Fruit fly (Drosophila melanogaster) whole organism, wandering third instar larva: ENCODE measurements around the gene CG5107.

Experiments used
- CG32264 ChIP-seq: fragments of 200-800 bp; sonication (Bioruptor generic); optimal IDR thresholded peaks from 2 replicates; lab custom pipeline; 2016; ENCODE audit warnings: missing biosample characterization, missing genetic modification characterization
- CG9705 ChIP-seq: fragments of 200-800 bp; sonication (Bioruptor generic); optimal IDR thresholded peaks from 2 replicates; lab custom pipeline; 2018; ENCODE audit warnings: missing biosample characterization, mild to moderate bottlenecking, missing genetic modification characterization
- CrebA ChIP-seq: fragments of 200-800 bp; sonication (Bioruptor generic); optimal IDR thresholded peaks from 2 replicates; lab custom pipeline; 2016; ENCODE audit warnings: missing biosample characterization, mild to moderate bottlenecking, missing genetic modification characterization, borderline replicate concordance
- Dfd ChIP-seq: fragments of >200 bp; optimal IDR thresholded peaks from 2 replicates; lab custom pipeline; 2017; ENCODE audit warnings: missing biosample characterization, missing genetic modification characterization
- Dif ChIP-seq: fragments of 200-275, 200-300 bp; sonication (Bioruptor generic); optimal IDR thresholded peaks from 2 replicates; lab custom pipeline; 2018; ENCODE audit warnings: missing biosample characterization, missing genetic modification characterization; ENCODE audit not compliant: partially characterized antibody
- GATAd ChIP-seq: sonication (Bioruptor generic); optimal IDR thresholded peaks from 2 replicates; lab custom pipeline; 2016; ENCODE audit warnings: missing biosample characterization, missing genetic modification characterization
- HLH106 ChIP-seq: fragments of 200-800 bp; optimal IDR thresholded peaks from 3 replicates; lab custom pipeline; 2019; ENCODE audit warnings: missing biosample characterization, mild to moderate bottlenecking, missing genetic modification characterization, moderate library complexity
- Hnf4 ChIP-seq: fragments of 200-800 bp; sonication (Bioruptor generic); optimal IDR thresholded peaks from 2 replicates; lab custom pipeline; 2016; ENCODE audit warnings: missing biosample characterization, mild to moderate bottlenecking, missing genetic modification characterization
- Hr78 ChIP-seq: fragments of >200 bp; optimal IDR thresholded peaks from 2 replicates; lab custom pipeline; 2017; ENCODE audit warnings: missing biosample characterization, missing genetic modification characterization
- Hr83 ChIP-seq: fragments of 200-300 bp; sonication (Bioruptor generic); optimal IDR thresholded peaks from 2 replicates; lab custom pipeline; 2016; ENCODE audit warnings: missing biosample characterization, mild to moderate bottlenecking, missing genetic modification characterization, moderate library complexity; ENCODE audit not compliant: poor library complexity, severe bottlenecking
- Jra ChIP-seq: sonication (Bioruptor generic); optimal IDR thresholded peaks from 2 replicates; lab custom pipeline; 2016; ENCODE audit warnings: missing biosample characterization, missing genetic modification characterization
- Mio ChIP-seq: sonication (Bioruptor generic); optimal IDR thresholded peaks from 2 replicates; lab custom pipeline; 2016; ENCODE audit warnings: missing biosample characterization, missing genetic modification characterization
- Myc ChIP-seq: fragments of >200 bp; optimal IDR thresholded peaks from 2 replicates; lab custom pipeline; 2017
- N ChIP-seq: fragments of >200 bp; optimal IDR thresholded peaks from 2 replicates; lab custom pipeline; 2018; ENCODE audit warnings: missing biosample characterization, missing external identifiers, missing genetic modification characterization
- OdsH ChIP-seq: fragments of 200-800 bp; sonication (Bioruptor generic); optimal IDR thresholded peaks from 2 replicates; lab custom pipeline; 2016; ENCODE audit warnings: missing biosample characterization, mild to moderate bottlenecking, missing genetic modification characterization
- Rel ChIP-seq, 2 experiments: fragments of 200-800 bp; sonication (Bioruptor generic) in 1 of 2; optimal IDR thresholded peaks; 2 replicates in 1 of 2; 3 replicates in 1 of 2; lab custom pipeline; 2016 to 2019; ENCODE audit warnings: mild to moderate bottlenecking in 2 of 2, missing biosample characterization in 2 of 2, missing genetic modification characterization in 2 of 2, moderate library complexity in 1 of 2
- Sp1 ChIP-seq: fragments of 200-800 bp; sonication (Bioruptor generic); optimal IDR thresholded peaks from 3 replicates; lab custom pipeline; 2019; ENCODE audit warnings: missing biosample characterization, mild to moderate bottlenecking, missing genetic modification characterization, moderate library complexity
- Vsx2 ChIP-seq: fragments of 200-300, 225-300 bp; sonication (Bioruptor generic); optimal IDR thresholded peaks from 2 replicates; lab custom pipeline; 2018; ENCODE audit warnings: missing biosample characterization, missing genetic modification characterization; ENCODE audit not compliant: partially characterized antibody
- br ChIP-seq: fragments of 200-800 bp; sonication (Bioruptor generic); optimal IDR thresholded peaks from 2 replicates; lab custom pipeline; 2016; ENCODE audit warnings: missing biosample characterization, missing genetic modification characterization
- brk ChIP-seq: fragments of 200-800 bp; sonication (Bioruptor generic); optimal IDR thresholded peaks from 2 replicates; lab custom pipeline; 2016; ENCODE audit warnings: missing biosample characterization, mild to moderate bottlenecking, missing genetic modification characterization
- dl ChIP-seq, 2 experiments: fragments of 175-275, 200-275 bp in 1 of 2; fragments of 200-275 bp in 1 of 2; sonication (Bioruptor generic); optimal IDR thresholded peaks; lab custom pipeline; 2018; ENCODE audit warnings: mild to moderate bottlenecking in 2 of 2, missing biosample characterization in 2 of 2, missing genetic modification characterization in 2 of 2, moderate library complexity in 2 of 2; ENCODE audit not compliant: partially characterized antibody in 2 of 2, insufficient read depth in 1 of 2
- dsf ChIP-seq: sonication (Bioruptor generic); optimal IDR thresholded peaks from 2 replicates; lab custom pipeline; 2016; ENCODE audit warnings: missing biosample characterization, missing genetic modification characterization, borderline replicate concordance
- ey ChIP-seq: fragments of 200-800 bp; sonication (Bioruptor generic); optimal IDR thresholded peaks from 2 replicates; lab custom pipeline; 2016; ENCODE audit warnings: missing biosample characterization, missing genetic modification characterization
- foxo ChIP-seq, 2 experiments: fragments of 200-800 bp; sonication (Bioruptor generic); optimal IDR thresholded peaks; 2 replicates in 1 of 2; 3 replicates in 1 of 2; lab custom pipeline; 2016 to 2017; ENCODE audit warnings: missing biosample characterization in 2 of 2, missing genetic modification characterization in 2 of 2
- fru ChIP-seq: fragments of 200-800 bp; sonication (Bioruptor generic); optimal IDR thresholded peaks from 3 replicates; lab custom pipeline; 2016; ENCODE audit warnings: missing biosample characterization, mild to moderate bottlenecking, missing genetic modification characterization
- h ChIP-seq: fragments of 200-800 bp; sonication (Bioruptor generic); optimal IDR thresholded peaks from 3 replicates; lab custom pipeline; 2016; ENCODE audit warnings: missing biosample characterization, mild to moderate bottlenecking, missing genetic modification characterization
- jim ChIP-seq: fragments of 175-275, 200-325 bp; sonication (Bioruptor generic); optimal IDR thresholded peaks from 2 replicates; lab custom pipeline; 2016; ENCODE audit warnings: missing biosample characterization, mild to moderate bottlenecking, missing genetic modification characterization
- lola ChIP-seq: fragments of >200 bp; optimal IDR thresholded peaks from 2 replicates; lab custom pipeline; 2017; ENCODE audit warnings: missing biosample characterization, missing genetic modification characterization
- pan ChIP-seq: fragments of >200 bp; optimal IDR thresholded peaks from 2 replicates; lab custom pipeline; 2017
- psq ChIP-seq: fragments of 200-800 bp; sonication (Bioruptor generic); optimal IDR thresholded peaks from 3 replicates; lab custom pipeline; 2017; ENCODE audit warnings: missing biosample characterization, mild to moderate bottlenecking, missing genetic modification characterization, moderate library complexity
- rgr ChIP-seq: fragments of 200-800 bp; sonication (Bioruptor generic); optimal IDR thresholded peaks from 3 replicates; lab custom pipeline; 2016; ENCODE audit warnings: missing biosample characterization, mild to moderate bottlenecking, missing genetic modification characterization
- sage ChIP-seq: fragments of 200-800 bp; sonication (Bioruptor generic); optimal IDR thresholded peaks from 2 replicates; lab custom pipeline; 2016; ENCODE audit warnings: missing biosample characterization, mild to moderate bottlenecking, missing genetic modification characterization
- sv ChIP-seq: fragments of 200-800 bp; sonication (Bioruptor generic); optimal IDR thresholded peaks from 3 replicates; lab custom pipeline; 2016; ENCODE audit warnings: missing biosample characterization, missing genetic modification characterization
- tai ChIP-seq: sonication (Bioruptor generic); optimal IDR thresholded peaks from 2 replicates; lab custom pipeline; 2016; ENCODE audit warnings: missing biosample characterization, missing genetic modification characterization
- usp ChIP-seq: fragments of >200 bp; optimal IDR thresholded peaks from 2 replicates; lab custom pipeline; 2017; ENCODE audit warnings: missing biosample characterization, missing genetic modification characterization
- woc ChIP-seq: sonication (Bioruptor generic); optimal IDR thresholded peaks from 2 replicates; lab custom pipeline; 2016; ENCODE audit warnings: missing biosample characterization, mild to moderate bottlenecking, missing genetic modification characterization

CG5107 gene

DNA sequence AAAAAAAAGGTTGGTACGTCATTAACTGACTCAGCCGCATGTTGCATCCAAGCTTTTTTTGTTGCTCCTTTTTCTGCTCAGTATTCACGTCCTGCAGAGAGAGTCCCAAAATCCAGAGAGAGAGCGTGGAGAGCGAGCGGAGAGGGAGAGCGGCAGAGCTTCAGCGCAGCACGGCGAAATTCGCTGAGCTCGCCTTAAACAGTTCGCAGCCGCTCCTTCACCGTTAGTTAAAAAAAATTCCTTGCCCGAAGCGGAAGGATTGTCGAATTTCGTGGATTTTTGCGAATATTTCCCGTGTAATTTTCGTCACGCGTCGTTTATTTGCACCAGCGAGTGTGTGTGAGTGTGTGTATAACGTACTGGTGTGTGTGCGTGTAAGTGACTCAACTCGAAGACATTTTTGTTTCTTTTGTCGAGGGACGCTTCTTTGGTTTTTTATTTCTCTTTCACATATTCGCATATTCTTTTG lies 13.1 kb downstream of the CG5107 start:
- TF ChIP-seq dl (GFP tag; optimal IDR thresholded peaks at IDR 0.05; lab: Kevin White, UChicago; ENCODE audit: insufficient read depth in 1 of 2, partially characterized antibody in 2 of 2) (peak; percentile 67 to 89), Hr83 (GFP tag; lab: Kevin White, UChicago) (peak; percentile 42), Mio (GFP tag; lab: Kevin White, UChicago) (no peak), Jra (GFP tag; lab: Kevin White, UChicago) (peak; percentile 59), Dif (GFP tag; lab: Kevin White, UChicago) (peak; percentile 85), N (GFP tag; lab: Kevin White, UChicago) (no peak), Rel (GFP tag; optimal IDR thresholded peaks at IDR 0.05; lab: Kevin White, UChicago) (peak; percentile 27), Rel (tag; optimal IDR thresholded peaks at IDR 0.05; lab: Kevin White, UChicago) (no peak), Vsx2 (GFP tag; lab: Kevin White, UChicago) (peak; percentile 58), OdsH (GFP tag; lab: Kevin White, UChicago) (no peak), ey (GFP tag; lab: Kevin White, UChicago) (no peak), tai (GFP tag; lab: Kevin White, UChicago) (no peak), fru (no peak), Sp1 (GFP tag; lab: Kevin White, UChicago) (peak; percentile 27)

DNA sequence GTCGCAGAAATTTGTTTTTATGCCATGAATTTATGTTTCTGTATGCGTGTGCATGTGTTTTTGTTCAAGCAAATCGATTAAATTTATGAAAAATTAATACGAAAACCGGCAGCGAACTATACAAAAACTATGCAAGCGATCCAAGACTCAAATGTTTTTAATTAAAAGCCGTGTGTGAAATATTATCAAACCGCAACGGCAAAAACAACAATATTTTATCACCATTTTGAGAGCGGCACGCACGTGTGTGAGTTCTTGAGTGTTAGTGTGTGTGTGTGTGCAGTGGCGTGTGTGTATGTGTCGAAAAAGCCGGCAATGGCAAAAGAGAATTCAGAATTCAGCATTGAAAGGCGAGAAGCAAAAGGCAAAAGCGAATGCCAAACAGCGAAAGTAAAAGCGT lies 13.6 kb downstream of the CG5107 start:
- TF ChIP-seq Sp1 (GFP tag; lab: Kevin White, UChicago) = no peak
- peak; percentile 41 for TF ChIP-seq Dfd (GFP tag; lab: Kevin White, UChicago)
- peak; percentile 53 for TF ChIP-seq psq (GFP tag; lab: Kevin White, UChicago)

DNA sequence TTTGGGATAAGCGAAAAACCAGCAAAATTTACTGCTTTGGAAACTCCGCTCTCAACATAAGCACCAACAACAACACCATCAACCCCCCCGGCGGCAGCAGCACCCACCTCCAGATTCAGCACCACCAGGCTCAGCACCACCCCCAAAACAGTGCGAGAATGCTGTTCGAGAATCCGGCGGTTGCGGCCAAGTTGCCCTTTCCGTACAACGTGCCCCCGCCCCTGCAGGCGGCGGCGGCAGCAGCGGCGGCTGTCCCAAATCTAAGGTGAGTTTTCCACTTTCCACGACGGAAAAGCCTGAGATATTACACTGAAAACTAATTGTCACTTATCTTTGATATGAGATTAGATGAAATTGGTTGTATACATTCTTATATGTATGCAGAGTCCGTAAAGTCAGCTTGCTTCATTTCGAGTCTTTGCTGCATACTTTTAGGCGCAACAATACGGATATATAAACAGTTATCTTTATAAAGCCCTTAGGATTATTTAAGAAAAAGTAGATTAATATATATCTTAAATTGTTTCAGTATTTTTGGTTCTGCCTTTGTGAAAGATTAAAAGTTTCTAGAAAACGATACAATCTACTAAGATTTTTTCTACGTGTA lies 14.6 kb downstream of the CG5107 start:
- TF ChIP-seq Hnf4 (GFP tag; lab: Kevin White, UChicago) = no peak
- TF ChIP-seq tai (GFP tag; lab: Kevin White, UChicago) = peak; percentile 12
- TF ChIP-seq Dif (GFP tag; lab: Kevin White, UChicago) = no peak

- TF ChIP-seq Hr78 (GFP tag; lab: Kevin White, UChicago) = no peak
- no peak for TF ChIP-seq pan
- TF ChIP-seq HLH106 (tag; lab: Kevin White, UChicago) = no peak
- TF ChIP-seq CG9705 (GFP tag; lab: Kevin White, UChicago) = no peak
- TF ChIP-seq h (GFP tag; lab: Kevin White, UChicago) = no peak
- no peak for TF ChIP-seq lola (GFP tag; lab: Kevin White, UChicago)
- no peak for TF ChIP-seq GATAd (GFP tag; lab: Kevin White, UChicago)
- no peak for TF ChIP-seq rgr (GFP tag; lab: Kevin White, UChicago)
- no peak for TF ChIP-seq Sp1 (GFP tag; lab: Kevin White, UChicago)
- no peak for TF ChIP-seq Vsx2 (GFP tag; lab: Kevin White, UChicago)
- no peak for TF ChIP-seq dsf (GFP tag; lab: Kevin White, UChicago)
Measured at dm6 chr3R:25529289-25529688, 24.3 kb downstream of the CG5107 start.

- TF ChIP-seq woc (no peak), OdsH (GFP tag; lab: Kevin White, UChicago) (peak; percentile 37), Hr83 (GFP tag; lab: Kevin White, UChicago) (no peak), N (GFP tag; lab: Kevin White, UChicago) (no peak), Myc (lab: Kevin White, UChicago) (no peak), br (GFP tag; lab: Kevin White, UChicago) (peak; percentile 48), Hr78 (GFP tag; lab: Kevin White, UChicago) (no peak), tai (GFP tag; lab: Kevin White, UChicago) (no peak), jim (GFP tag; lab: Kevin White, UChicago) (no peak), foxo (GFP tag; optimal IDR thresholded peaks at IDR 0.05; lab: Kevin White, UChicago) (peak in 1 of 2 experiments; percentile 71), lola (GFP tag; lab: Kevin White, UChicago) (no peak), Jra (GFP tag; lab: Kevin White, UChicago) (no peak), h (GFP tag; lab: Kevin White, UChicago) (peak; percentile 56), sage (GFP tag; lab: Kevin White, UChicago) (no peak), Vsx2 (GFP tag; lab: Kevin White, UChicago) (no peak), sv (GFP tag; lab: Kevin White, UChicago) (no peak), dsf (GFP tag; lab: Kevin White, UChicago) (no peak), pan (no peak), HLH106 (tag; lab: Kevin White, UChicago) (no peak), psq (GFP tag; lab: Kevin White, UChicago) (peak; percentile 3), CrebA (GFP tag; lab: Kevin White, UChicago) (no peak), CG32264 (no peak), CG9705 (GFP tag; lab: Kevin White, UChicago) (no peak), Mio (GFP tag; lab: Kevin White, UChicago) (no peak), ey (GFP tag; lab: Kevin White, UChicago) (peak; percentile 42), Sp1 (GFP tag; lab: Kevin White, UChicago) (no peak), usp (GFP tag; lab: Kevin White, UChicago) (no peak), Dfd (GFP tag; lab: Kevin White, UChicago) (no peak), brk (peak; percentile 26), rgr (GFP tag; lab: Kevin White, UChicago) (peak; percentile 56)
Measured at dm6 chr3R:25531905-25532387, 27.0 kb downstream of the CG5107 start.
